Fruit fly (Drosophila melanogaster): ENCODE measurements around the gene MFS10.

MFS10 gene

DNA sequence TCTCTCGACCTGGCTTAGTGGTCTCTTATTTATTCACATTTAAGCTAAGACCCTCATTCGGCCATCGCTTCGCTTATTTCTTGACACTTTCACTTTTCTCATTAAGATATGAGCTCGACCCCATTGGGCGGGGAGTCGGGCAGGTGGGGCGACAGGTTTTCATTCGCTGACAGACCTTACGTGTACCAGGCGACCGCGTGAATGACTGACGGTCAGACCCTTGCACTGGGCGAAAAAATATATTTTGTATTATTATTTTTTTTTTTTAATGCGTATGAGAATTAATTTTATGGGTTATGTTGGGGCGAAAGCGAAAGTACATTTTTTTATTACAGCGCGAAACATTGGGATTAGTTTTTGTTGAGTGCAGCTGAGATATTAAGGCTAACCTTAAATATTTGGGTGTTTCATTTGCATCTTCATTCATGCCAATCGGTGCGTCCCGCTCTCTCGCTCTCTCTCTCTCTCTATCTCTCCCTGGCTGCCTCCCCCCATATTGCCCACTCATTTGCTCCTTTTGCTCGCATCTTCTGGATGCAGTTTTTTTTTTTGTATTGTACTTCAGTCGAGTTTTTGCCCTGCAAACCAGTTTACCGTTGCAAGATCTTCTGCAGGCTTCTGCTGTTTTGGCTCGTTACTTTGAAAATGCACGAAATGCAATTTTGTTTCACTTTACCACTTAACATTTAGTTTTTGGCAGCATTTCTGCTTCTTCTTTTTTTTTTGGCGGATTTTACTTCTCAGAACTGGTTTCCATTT is 8.3 kb downstream of the MFS10 start (continued):
- TF ChIP-seq Spps (tag; optimal IDR thresholded peaks at IDR 0.05): no peak
- TF ChIP-seq CG15601 (tag; optimal IDR thresholded peaks at IDR 0.05): peak; percentile 50
- TF ChIP-seq oc (tag; optimal IDR thresholded peaks at IDR 0.05): peak; percentile 67
- peak; percentile 9 for TF ChIP-seq CG6813 (GFP tag; optimal IDR thresholded peaks at IDR 0.05)
- peak; percentile 54; the same call in 1 of the 3 replicates for TF ChIP-seq CG11093 (GFP tag; IDR thresholded peaks at IDR 0.05)
- no peak for TF ChIP-seq Fer2 (tag; optimal IDR thresholded peaks at IDR 0.05)
- peak; percentile 21 for TF ChIP-seq lbe (GFP tag; optimal IDR thresholded peaks at IDR 0.05)
- TF ChIP-seq CG10366 (GFP tag; IDR thresholded peaks at IDR 0.05): peak; percentile 76
- TF ChIP-seq CG13296 (GFP tag; optimal IDR thresholded peaks at IDR 0.05): no peak
- TF ChIP-seq HmgD (GFP tag; optimal IDR thresholded peaks at IDR 0.05): no peak
- no peak for TF ChIP-seq Camta (GFP tag; optimal IDR thresholded peaks at IDR 0.05)
- TF ChIP-seq CG7963 (GFP tag; IDR thresholded peaks at IDR 0.05; ENCODE audit: partially characterized antibody): no peak
- TF ChIP-seq lab (GFP tag; optimal IDR thresholded peaks at IDR 0.05): peak; percentile 45
- no peak for TF ChIP-seq CG6854 (GFP tag; optimal IDR thresholded peaks at IDR 0.05)
- TF ChIP-seq zen (tag; optimal IDR thresholded peaks at IDR 0.05): no peak
- no peak for TF ChIP-seq CG15479 (GFP tag; optimal IDR thresholded peaks at IDR 0.05)
- TF ChIP-seq CG16813 (GFP tag; IDR thresholded peaks at IDR 0.05; ENCODE audit: partially characterized antibody): no peak
- 0 out of 2 replicates have a peak, but pooled peaks have one; percentile 8 for TF ChIP-seq CG4404 (GFP tag; IDR thresholded peaks at IDR 0.05)
- TF ChIP-seq CG4854 (GFP tag; optimal IDR thresholded peaks at IDR 0.05): no peak
- TF ChIP-seq sd (tag; optimal IDR thresholded peaks at IDR 0.05): peak; percentile 34
- 0 out of 3 replicates have a peak, but pooled peaks have one; percentile 40 for TF ChIP-seq C15 (GFP tag; IDR thresholded peaks at IDR 0.05)
- no peak for TF ChIP-seq MBD-R2 (GFP tag; IDR thresholded peaks at IDR 0.05)
- no peak for TF ChIP-seq ind (GFP tag; optimal IDR thresholded peaks at IDR 0.05)
- no peak for TF ChIP-seq Bgb (GFP tag; IDR thresholded peaks at IDR 0.05; ENCODE audit: partially characterized antibody)
- TF ChIP-seq CG9437 (GFP tag; optimal IDR thresholded peaks at IDR 0.05): no peak
- TF ChIP-seq Scr (GFP tag; IDR thresholded peaks at IDR 0.05; ENCODE audit: partially characterized antibody): no peak
- peak; percentile 74 for TF ChIP-seq Ptx1 (GFP tag; IDR thresholded peaks at IDR 0.05)
- no peak for TF ChIP-seq Adf1 (GFP tag; IDR thresholded peaks at IDR 0.05)
- no peak for TF ChIP-seq NK7.1 (GFP tag; optimal IDR thresholded peaks at IDR 0.05)
- TF ChIP-seq Poxn (GFP tag; IDR thresholded peaks at IDR 0.05): no peak
- no peak for TF ChIP-seq crc (GFP tag; optimal IDR thresholded peaks at IDR 0.05)
- TF ChIP-seq Hr78 (GFP tag; optimal IDR thresholded peaks at IDR 0.05): peak in 1 of 2 experiments; percentile 62
- TF ChIP-seq ac (GFP tag; optimal IDR thresholded peaks at IDR 0.05): no peak
- TF ChIP-seq Atf3 (GFP tag; optimal IDR thresholded peaks at IDR 0.05): no peak
- TF ChIP-seq CG17912 (GFP tag; optimal IDR thresholded peaks at IDR 0.05): no peak
- TF ChIP-seq CG30020 (tag; optimal IDR thresholded peaks at IDR 0.05): no peak
- TF ChIP-seq CG1647 (GFP tag; optimal IDR thresholded peaks at IDR 0.05): no peak
- no peak for TF ChIP-seq Jarid2 (GFP tag; optimal IDR thresholded peaks at IDR 0.05)
- TF ChIP-seq CG16863 (GFP tag; optimal IDR thresholded peaks at IDR 0.05): no peak
- TF ChIP-seq ems (GFP tag; optimal IDR thresholded peaks at IDR 0.05): peak; percentile 34
- no peak for TF ChIP-seq CG3281 (GFP tag; optimal IDR thresholded peaks at IDR 0.05)
- no peak for TF ChIP-seq Sin3A (optimal IDR thresholded peaks at IDR 0.05)
- no peak for TF ChIP-seq CG30431 (GFP tag; optimal IDR thresholded peaks at IDR 0.05)
- 0 out of 3 replicates have a peak, but pooled peaks have one; percentile 21 for TF ChIP-seq CG7357 (GFP tag; IDR thresholded peaks at IDR 0.05)
- TF ChIP-seq vfl (GFP tag; optimal IDR thresholded peaks at IDR 0.05): no peak
- TF ChIP-seq prd (optimal IDR thresholded peaks at IDR 0.05): no peak
- TF ChIP-seq prd (GFP tag; IDR thresholded peaks at IDR 0.05): peak; percentile 70
- no peak for TF ChIP-seq ftz-f1 (GFP tag; optimal IDR thresholded peaks at IDR 0.05)
- peak; percentile 69; the same call in 2 of the 3 replicates for TF ChIP-seq zfh1 (GFP tag; IDR thresholded peaks at IDR 0.05)
- no peak; the same call in 1 of the 2 replicates for TF ChIP-seq CG43689 (GFP tag; IDR thresholded peaks at IDR 0.05)

All from whole organism, embryonic.